Worm (Caenorhabditis elegans): ENCODE measurements around the gene mdf-2.
"Not testable (repeated sequence)": the region's sequence is repeated elsewhere in the genome, so short reads cannot be mapped to it uniquely, and the experiment has no call there.

The mdf-2 gene

DNA sequence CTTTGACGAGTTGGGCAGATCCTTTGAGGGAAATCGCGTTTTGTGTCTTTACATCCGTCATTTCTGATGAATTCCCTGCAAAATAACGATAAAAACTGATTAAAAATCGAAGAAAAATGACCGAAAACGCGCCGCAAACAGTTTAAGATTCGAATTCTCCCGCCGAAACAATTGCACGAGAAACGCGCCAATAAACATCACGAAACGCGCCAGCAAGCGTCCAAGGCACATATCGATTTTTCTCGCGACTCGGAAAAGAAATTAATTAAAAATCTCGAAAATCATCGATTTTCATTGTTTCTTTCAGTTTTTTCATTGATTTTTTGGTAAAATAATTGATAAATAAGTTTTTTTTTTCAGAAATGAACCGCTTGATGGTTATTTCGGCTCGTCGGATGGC, at the start of gene mdf-2, which contains the start of gene nduv-3:
mdf-2 (minus strand) TSS at position 176 of the 400 bp plus-strand sequence.
nduv-3 (plus strand) TSS at position 361 of the 400 bp plus-strand sequence.
- TF ChIP-seq unc-62 (GFP tag; optimal IDR thresholded peaks at IDR 0.05): no peak

DNA sequence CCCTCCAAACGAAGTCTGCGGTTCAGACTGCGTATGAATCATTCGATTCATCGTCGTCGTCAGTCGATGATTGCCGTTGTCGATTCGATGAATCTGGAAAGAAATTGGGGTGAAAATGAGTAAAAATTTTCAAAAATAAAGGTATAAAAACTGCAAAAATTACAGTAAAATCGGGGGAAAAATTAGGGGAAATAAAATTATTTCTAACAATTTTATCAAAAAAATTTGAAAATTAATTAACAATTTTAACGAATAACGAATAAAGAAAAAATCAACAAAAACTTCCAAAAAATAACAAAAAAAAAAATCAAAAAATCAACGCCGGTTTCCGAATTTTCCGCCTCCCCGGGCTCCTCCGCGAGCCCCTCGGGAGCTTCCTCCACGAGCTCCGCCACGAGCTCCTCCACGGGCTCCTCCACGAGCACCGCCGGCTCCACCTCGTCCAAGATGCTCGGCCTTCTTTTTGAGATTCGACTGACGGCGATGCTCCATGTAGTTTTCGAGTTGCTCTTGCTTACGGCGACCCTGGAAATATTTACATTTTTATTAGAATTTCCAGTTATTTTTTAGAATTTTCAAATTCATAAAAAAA, 47.9 kb upstream of the mdf-2 start, which contains the start of gene egrh-3:
egrh-3 (minus strand) TSS at position 51 of the 592 bp plus-strand sequence.
- no peak for TF ChIP-seq unc-62 (GFP tag; optimal IDR thresholded peaks at IDR 0.05)

DNA sequence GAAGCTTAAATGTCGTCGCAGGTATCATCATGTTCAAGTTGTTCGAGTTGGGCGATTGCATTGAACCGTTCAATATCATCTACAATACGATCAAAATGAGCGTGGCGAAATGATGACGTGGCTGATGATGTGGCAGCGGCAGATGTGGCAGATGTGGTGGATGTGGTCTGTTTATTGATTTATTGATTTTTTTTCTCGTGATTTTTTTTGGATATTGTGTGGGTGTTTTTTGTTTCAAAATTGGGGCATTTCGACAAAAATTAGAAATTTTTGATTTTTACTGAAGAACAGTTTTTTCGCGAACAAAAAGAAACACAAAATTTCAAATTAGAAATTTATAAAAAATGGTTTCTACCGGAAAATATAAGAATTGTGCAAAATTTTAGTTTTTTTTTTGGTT, 39.4 kb upstream of the mdf-2 start:
- TF ChIP-seq unc-62 (GFP tag; optimal IDR thresholded peaks at IDR 0.05): no peak

DNA sequence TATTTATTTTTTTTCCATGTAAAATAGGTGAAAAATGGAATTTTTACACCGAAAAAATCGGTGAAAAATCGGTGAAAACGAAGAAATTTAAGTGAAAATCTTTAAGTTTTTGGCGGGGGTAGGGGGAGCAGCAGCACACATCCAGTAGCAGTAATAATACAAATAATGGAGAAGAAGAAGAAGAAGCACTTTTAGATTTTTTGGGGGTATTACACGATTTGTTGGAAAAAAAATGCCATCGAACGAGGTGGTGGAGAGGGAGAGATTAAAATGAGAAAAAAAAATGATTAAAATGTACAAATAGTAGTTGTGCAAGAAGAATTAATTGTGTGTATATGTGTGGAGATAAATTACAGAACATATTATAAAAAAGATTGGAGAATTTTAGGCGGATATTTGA, 37.2 kb upstream of the mdf-2 start:
- no peak for TF ChIP-seq unc-62 (GFP tag; optimal IDR thresholded peaks at IDR 0.05)

DNA sequence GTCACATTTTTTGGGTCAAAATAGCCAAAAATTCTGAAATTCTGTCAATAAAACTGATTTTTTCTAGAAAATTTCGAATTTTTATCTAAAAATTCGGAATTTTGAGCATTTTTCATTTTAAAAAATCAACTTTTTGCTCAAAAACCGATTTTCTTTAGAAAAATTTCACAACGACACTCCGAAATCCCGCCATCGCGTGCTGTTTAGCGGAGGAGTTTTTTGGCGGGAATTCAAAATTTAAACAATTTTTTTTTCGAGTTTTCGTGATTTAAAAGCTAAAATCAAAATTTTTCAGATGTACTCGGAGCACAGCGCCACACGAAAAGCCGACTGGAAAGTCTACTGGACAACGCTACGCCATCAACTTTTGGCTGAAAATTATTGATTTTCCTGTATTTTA, 36.8 kb upstream of the mdf-2 start:
- TF ChIP-seq unc-62 (GFP tag; optimal IDR thresholded peaks at IDR 0.05): no peak

DNA sequence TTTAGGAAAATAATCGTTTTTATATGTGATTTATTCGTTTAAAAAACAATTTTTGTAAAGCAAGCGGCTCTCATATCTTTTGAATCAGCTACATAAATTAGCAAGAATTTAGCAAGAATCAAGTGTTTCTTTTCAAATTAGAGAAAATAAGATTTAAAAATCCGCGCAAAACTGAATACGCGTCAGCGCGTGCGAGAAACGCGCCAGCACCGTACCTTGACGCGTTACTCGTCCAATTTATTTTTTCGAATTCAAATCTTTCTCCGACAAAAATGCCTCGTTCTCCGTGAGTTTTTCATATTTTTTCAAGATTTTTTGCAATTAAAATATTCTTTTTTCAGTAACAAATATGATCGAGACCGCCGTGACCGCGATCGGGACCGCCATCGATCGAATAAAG, 35.4 kb upstream of the mdf-2 start, which contains the start of gene Y94H6A.3:
Y94H6A.3 (plus strand) TSS at position 232 of the 400 bp plus-strand sequence.
- TF ChIP-seq unc-62 (GFP tag; optimal IDR thresholded peaks at IDR 0.05): no peak

DNA sequence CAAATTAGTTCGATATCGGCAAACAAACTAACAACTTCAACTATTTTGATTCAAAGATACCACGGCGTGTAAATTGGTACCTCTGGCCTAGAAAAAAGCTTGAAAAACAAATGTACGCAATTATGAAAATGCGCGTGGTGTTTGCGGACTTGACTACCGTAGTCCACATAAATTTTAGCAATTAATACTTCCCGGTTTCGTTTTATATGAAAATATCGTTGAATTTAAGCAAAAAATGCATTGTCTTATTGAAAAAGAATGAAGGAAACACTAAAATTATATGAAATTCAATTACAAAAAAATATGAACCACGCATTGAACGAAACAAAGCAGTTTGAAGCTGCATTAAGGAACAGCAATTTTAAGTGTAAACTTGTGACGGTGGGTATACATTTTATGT, 34.0 kb upstream of the mdf-2 start, which contains the start of gene gpx-4:
gpx-4 (minus strand) TSS at position 101 of the 400 bp plus-strand sequence.
- TF ChIP-seq unc-62 (GFP tag; optimal IDR thresholded peaks at IDR 0.05): not testable (repeated sequence)

DNA sequence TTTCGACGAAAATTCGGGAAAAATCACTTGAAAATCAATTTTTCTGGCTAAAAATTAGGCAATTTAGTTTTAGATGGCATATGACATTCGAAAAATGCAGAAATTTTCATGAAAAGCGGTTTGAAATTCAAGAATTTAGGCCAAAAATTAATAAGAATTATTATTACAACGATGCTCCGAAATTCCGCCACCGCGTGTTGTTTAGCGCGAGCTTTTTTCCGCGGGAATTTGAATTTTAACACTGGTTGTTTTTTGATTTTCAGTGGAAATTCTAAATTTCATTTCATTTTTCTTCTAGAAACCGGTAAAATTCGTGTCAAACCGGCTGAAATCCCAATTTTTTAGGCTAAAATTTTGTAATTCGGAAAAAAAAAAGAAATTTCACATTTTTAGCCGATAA, 29.7 kb upstream of the mdf-2 start:
- TF ChIP-seq unc-62 (GFP tag; optimal IDR thresholded peaks at IDR 0.05): no peak

DNA sequence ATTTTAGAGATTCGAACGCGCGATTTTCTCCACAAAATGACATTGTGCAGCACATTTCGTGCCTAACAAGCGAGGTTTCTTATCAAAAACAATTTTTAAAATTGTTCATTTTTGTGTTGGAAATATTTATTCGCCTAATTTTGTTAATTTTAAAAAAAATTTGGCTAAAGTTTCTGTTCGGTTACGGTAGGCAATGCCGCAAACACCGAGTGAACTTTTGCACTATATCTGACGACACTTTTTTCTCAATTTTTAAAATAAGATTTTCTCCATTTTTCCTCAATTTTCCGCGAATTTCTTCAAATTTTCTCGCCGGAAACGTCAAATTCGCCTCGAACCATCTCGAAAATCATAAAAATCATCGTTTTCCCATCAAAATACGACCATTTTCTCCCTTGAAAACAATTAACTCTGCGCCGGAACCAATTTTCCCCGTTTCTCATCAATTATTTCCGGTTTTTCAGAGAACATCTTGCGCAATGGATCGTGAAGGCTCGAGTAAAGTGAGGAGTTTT, 25.7 kb upstream of the mdf-2 start, which contains the start of gene Y69A2AR.1:
Y69A2AR.1 (plus strand) TSS at position 465 of the 515 bp plus-strand sequence.
- TF ChIP-seq unc-62 (GFP tag; optimal IDR thresholded peaks at IDR 0.05): no peak

DNA sequence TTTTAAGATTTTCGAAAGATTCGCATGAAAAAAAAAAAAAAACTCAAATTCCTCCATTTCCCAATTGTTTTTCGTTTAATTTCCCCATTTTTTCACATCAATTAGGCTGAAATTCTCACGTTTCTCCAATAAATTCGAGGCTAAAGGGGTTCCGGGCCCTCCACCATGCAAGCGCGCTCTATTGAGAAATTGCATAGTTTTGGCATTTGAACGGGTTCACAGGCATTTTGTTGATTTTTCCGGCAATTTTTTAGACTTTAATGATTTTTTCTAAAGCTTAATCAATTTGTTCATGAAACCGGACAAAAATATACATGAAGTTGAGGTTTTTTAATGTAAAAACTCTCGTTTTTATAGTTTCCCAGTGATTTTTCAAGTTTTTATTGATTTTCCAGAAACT, 25.2 kb upstream of the mdf-2 start:
- TF ChIP-seq unc-62 (GFP tag; optimal IDR thresholded peaks at IDR 0.05): no peak

DNA sequence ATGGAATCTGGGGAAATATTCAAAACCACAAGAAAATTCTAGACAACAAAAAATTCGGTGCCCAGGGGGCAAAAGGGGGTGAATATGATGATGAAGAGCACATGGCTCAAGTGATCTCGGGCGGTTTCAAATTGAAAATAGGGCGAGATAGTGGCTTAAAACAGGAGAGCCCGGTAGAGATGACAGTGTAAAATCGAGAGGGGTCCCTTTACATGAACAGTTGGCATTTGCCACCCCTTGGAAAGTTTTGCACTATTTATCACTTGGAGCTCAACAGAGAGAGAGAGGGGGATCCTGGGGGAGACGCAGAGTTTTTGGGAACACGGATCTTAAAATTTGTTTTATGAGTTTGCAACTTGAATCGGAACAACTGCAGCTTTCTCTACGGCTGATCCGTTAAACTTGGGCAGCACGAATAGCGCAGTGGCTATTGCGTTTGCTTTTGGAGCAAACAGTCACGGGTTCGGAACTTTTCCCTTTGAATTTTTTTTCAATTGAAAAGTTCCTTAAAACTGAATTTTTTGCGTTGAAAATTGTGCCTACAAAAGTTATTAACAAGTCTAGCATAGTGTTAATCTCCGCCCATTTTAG, 24.6 kb upstream of the mdf-2 start:
- TF ChIP-seq unc-62 (GFP tag; optimal IDR thresholded peaks at IDR 0.05): no peak

DNA sequence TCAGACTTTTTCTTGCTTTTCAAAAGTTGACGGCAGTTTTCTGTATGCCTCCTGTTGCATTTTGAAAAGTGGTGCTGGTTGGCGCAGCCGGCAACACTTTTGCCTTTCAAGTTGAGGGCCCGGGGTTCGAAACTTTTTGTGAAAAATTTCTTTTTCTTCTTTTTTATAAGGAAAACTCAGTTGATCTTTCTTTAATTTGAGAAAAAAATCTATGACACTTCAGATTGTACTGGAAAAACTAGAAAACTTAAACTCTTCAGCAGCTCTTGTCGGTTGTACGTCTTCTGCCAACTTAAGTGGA, 23.9 kb upstream of the mdf-2 start:
- TF ChIP-seq unc-62 (GFP tag; optimal IDR thresholded peaks at IDR 0.05): no peak

DNA sequence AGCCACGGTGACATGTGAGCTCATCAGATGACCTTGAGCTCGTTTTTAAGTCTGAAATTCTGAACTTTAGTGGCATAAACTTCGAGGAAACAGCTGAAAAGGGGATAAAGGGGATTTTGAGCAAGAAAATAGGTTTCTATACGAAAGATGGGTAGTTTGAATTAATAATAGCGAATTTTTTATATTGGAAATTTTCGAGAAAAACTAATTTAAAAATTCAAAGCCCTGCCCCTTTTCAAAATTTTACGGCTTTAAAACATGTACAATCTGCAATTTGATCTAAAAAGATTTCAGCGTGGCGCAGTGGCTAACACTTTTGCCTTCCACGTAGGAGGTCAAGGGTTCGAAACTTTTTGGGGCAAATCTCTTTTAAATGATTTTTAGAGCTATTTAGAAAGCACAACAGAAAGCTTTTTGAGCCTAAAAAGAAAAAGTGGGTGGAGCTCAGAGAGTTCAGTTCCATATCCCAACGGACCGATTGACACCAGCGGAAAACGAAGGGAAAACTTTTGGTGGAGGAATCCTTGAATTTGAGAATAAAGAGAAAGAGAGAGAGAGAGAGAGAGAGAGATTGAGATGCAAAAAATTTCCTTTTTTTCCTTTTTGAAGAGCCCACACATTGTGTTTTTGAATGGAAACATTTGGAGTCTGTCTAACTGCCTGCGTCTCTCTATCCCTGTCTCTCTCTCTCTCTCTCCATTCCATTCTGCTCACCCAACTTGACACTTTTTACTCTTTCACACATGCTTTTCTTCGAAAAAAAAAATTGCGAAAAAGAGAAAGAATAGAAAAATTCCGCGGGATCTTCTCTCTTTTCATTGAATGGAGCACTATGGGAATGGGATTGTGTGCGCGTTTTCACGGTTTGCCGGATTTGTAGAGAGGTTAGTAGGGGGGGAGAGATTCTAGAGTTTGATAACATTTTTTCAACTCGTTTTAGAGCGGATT, 23.3 kb upstream of the mdf-2 start, which contains the start of gene Y69A2AR.31:
Y69A2AR.31 (minus strand) TSS at position 51 of the 948 bp plus-strand sequence.
- no peak for TF ChIP-seq unc-62 (GFP tag; optimal IDR thresholded peaks at IDR 0.05)

DNA sequence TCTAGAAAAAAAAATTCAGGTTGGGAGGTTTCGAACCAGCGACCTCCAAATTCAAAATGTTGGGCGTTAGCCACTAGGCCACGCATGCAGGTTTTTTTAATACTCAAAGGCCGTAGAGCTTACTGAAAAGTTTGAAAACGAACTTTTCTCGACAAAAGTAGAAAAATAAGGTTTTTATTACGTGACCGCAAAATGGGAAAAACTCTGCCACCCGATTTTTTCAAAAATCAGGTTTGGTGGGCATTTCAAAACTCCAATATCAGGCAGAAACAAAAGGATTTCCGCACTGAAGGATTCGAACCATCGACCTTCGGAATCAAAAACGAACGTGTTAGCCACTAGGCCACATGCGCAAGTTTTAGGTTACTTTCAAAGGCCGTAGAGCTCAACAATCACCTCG, 17.8 kb upstream of the mdf-2 start:
- no peak for TF ChIP-seq unc-62 (GFP tag; optimal IDR thresholded peaks at IDR 0.05)

DNA sequence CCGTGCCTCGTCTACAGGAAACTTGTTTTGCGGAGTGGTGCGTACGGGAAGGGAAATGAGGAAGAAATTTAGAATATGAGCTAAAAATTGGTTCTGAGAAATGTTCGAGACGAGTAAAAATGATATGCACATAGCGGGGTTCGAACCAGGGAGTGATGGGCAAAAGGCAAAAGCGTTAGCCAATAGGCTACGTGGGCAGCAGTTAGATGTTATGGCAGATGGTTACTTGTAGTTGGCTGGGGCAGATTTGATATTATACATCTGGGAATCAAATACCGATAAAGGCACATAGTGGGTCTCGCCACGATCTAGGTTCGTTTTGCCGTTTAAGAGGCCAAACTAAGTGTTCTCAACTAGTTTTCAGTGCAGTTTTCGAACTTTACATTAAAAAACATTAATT, 16.4 kb upstream of the mdf-2 start:
- no peak for TF ChIP-seq unc-62 (GFP tag; optimal IDR thresholded peaks at IDR 0.05)

Data from whole organism, dauer.